Worm (Caenorhabditis elegans) whole organism, midembryonic: ENCODE measurements around the gene lys-7.
"Not testable (repeated sequence)": the region's sequence is repeated elsewhere in the genome, so short reads cannot be mapped to it uniquely, and the experiment has no call there.

Source experiments
- T22C8.4 ChIP-seq: fragments of 200-800 bp; sonication (Bioruptor generic); IDR thresholded peaks from 2 replicates; pipeline ENCODE4 v1.3.6; 2022; ENCODE audit warnings: missing genetic modification characterization, missing compliant biosample characterization
- cog-1 ChIP-seq: sonication (generic microtip); optimal IDR thresholded peaks from 2 replicates; lab custom pipeline; 2016; ENCODE audit warnings: missing genetic modification characterization, missing compliant biosample characterization
- flt-1 ChIP-seq: fragments of 200-800 bp; sonication (Bioruptor generic); IDR thresholded peaks from 2 replicates; pipeline ENCODE4 v1.3.6; 2022; ENCODE audit warnings: missing genetic modification characterization, missing compliant biosample characterization
- klf-2 ChIP-seq: fragments of 200-800 bp; sonication (Bioruptor generic); conservative IDR thresholded peaks from 2 replicates; pipeline ENCODE4 v1.3.6; 2022; ENCODE audit warnings: missing genetic modification reagents, missing genetic modification characterization, missing compliant biosample characterization
- med-1 ChIP-seq: sonication (generic microtip); optimal IDR thresholded peaks from 2 replicates; lab custom pipeline; 2017; ENCODE audit warnings: missing genetic modification characterization, mild to moderate bottlenecking, missing compliant biosample characterization, antibody characterized with exemption, missing genetic modification reagents; ENCODE audit not compliant: insufficient read depth
- ref-1 ChIP-seq: fragments of 200-800 bp; sonication (Bioruptor generic); conservative IDR thresholded peaks from 2 replicates; pipeline ENCODE4 v1.3.6; 2022; ENCODE audit warnings: missing genetic modification reagents, missing genetic modification characterization, missing compliant biosample characterization
- tab-1 ChIP-seq: fragments of 200-800 bp; sonication (Bioruptor generic); IDR thresholded peaks from 2 replicates; pipeline ENCODE4 v1.3.6; 2022; ENCODE audit warnings: missing genetic modification characterization, missing compliant biosample characterization
- ztf-23 ChIP-seq: fragments of 200-800 bp; sonication (Bioruptor generic); IDR thresholded peaks from 2 replicates; pipeline ENCODE4 v1.3.6; 2022; ENCODE audit warnings: missing genetic modification reagents, missing genetic modification characterization, missing compliant biosample characterization
- ztf-29 ChIP-seq: fragments of 200-800 bp; sonication (Bioruptor generic); IDR thresholded peaks from 2 replicates; pipeline ENCODE4 v1.3.6; 2022; ENCODE audit warnings: missing genetic modification reagents, missing genetic modification characterization, missing compliant biosample characterization

Gene lys-7

DNA sequence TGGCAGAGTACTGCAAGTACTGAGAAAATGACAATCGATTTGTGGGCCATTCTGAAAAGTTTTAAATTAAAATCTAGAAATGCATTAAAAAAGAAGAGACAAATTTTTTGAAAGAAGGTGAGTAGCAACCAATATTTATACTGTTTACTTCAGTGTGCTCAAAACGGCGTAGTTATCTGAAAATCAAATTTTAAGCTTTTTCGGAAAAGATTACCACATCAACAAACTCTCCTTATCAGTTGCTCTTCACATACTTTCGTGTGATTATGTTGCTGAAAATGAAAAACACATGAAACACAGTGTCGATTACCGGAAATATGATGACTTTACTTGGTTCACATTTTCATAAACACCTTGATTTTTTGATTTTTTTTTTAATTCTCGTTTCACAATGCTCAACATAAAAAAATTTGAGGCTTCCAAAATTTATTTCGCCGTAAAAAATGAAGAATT is at the start of gene lys-7:
TSS of gene lys-7 (minus strand) at position 51 of the 453 bp plus-strand sequence.
- TF ChIP-seq flt-1 (GFP tag; lab: Robert Waterston, UW) (no peak), med-1 (no peak), klf-2 (no peak), ztf-23 (GFP tag; lab: Robert Waterston, UW) (no peak)

DNA sequence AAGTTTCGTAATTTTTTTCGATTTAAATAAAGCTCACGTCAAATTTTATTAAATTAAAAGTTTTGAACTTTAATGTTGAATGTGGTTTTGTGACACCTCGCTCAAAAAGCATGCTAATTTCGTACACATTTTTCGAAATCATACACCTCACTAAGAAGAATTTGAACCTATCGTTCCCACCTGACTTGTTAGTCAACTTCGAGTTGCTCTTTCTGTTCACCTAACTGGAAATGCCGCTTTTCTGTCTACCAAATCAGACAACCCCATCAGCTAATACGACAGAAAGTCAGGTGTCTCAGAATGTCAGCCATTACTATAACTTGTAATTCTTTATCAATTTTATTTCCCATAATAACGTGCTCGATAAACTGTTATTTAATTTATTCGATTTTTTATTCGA is 48.0 kb upstream of the lys-7 start, which contains the start of gene srbc-66:
TSS of gene srbc-66 (plus strand) at position 301 of the 400 bp plus-strand sequence.
- TF ChIP-seq tab-1 (GFP tag; lab: Robert Waterston, UW) (no peak), ztf-23 (GFP tag; lab: Robert Waterston, UW) (no peak), ref-1 (no peak), flt-1 (GFP tag; lab: Robert Waterston, UW) (no peak), ztf-29 (GFP tag; lab: Robert Waterston, UW) (no peak), cog-1 (no peak), T22C8.4 (GFP tag; lab: Robert Waterston, UW) (no peak)

DNA sequence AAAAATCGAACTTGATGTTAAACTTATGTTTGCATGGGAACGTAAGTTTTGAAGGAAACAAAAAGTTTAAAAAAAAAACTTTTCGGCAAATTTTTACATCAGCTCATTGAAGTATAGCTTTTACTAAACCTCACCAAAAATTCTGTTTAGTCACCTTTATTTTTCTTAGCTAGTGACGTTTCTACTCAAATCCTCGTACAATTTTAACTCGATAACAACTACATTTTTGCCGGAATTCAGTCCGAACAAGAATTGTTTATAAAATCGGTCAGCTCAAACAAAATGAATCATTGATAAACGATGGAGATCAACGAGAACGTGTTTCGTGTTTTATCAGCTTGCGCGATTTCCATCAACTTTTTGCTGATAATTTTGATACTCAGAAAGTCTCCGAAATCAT is 44.5 kb upstream of the lys-7 start, which contains the start of gene str-260:
TSS of gene str-260 (plus strand) at position 301 of the 400 bp plus-strand sequence.
- TF ChIP-seq ztf-29 (GFP tag; lab: Robert Waterston, UW): no peak
- TF ChIP-seq cog-1: no peak
- no peak for TF ChIP-seq tab-1 (GFP tag; lab: Robert Waterston, UW)
- no peak for TF ChIP-seq flt-1 (GFP tag; lab: Robert Waterston, UW)
- TF ChIP-seq ref-1: no peak
- TF ChIP-seq T22C8.4 (GFP tag; lab: Robert Waterston, UW): no peak
- no peak for TF ChIP-seq med-1

DNA sequence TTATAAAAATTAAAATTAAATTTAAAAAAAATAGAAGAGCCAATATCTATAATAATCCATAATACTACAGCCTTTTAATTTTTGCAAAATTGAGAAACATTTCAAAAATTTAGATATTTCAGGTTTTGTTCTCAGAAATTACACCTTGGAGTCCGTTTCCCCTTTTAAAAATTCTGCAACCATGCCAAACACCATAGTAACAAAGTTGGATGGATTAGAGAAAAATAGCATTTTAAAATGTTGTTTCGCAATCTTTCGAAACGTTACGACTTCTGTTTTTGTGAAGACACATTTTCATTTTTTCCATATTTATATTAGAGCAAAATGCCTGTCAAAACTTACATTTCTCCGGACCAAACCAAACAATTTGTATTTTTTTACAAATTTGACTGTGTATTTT is 42.6 kb upstream of the lys-7 start, which contains the start of gene T24A6.7:
TSS of gene T24A6.7 (plus strand) at position 301 of the 400 bp plus-strand sequence.
- TF ChIP-seq cog-1 (no peak), flt-1 (GFP tag; lab: Robert Waterston, UW) (no peak), klf-2 (no peak), T22C8.4 (GFP tag; lab: Robert Waterston, UW) (no peak), ztf-23 (GFP tag; lab: Robert Waterston, UW) (no peak), med-1 (no peak), ref-1 (no peak), ztf-29 (GFP tag; lab: Robert Waterston, UW) (no peak), tab-1 (GFP tag; lab: Robert Waterston, UW) (no peak)

DNA sequence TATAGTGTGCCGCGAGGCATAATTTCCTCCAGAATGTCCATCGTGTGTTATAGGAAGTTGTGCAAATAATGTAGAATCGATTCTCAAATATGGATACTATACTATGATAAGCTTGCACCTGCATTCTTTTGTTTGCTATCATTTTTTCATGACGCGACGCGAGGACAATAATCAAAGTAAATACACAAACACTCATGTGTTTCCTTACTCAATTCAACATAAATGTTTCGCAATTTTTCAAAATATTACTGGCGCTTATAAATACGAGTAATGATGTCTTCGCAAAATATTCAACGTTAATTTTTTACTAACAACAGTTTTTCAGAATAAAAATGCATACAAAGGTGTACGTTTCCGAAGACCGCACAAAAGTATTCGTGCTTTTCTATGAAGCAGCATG is 40.9 kb upstream of the lys-7 start, which contains the start of gene irg-1:
TSS of gene irg-1 (plus strand) at position 326 of the 400 bp plus-strand sequence.
- TF ChIP-seq ztf-23 (GFP tag; lab: Robert Waterston, UW): no peak
- TF ChIP-seq klf-2: no peak
- no peak for TF ChIP-seq T22C8.4 (GFP tag; lab: Robert Waterston, UW)
- no peak for TF ChIP-seq ref-1
- no peak for TF ChIP-seq cog-1
- TF ChIP-seq tab-1 (GFP tag; lab: Robert Waterston, UW): no peak
- TF ChIP-seq ztf-29 (GFP tag; lab: Robert Waterston, UW): no peak
- TF ChIP-seq med-1: no peak
- no peak for TF ChIP-seq flt-1 (GFP tag; lab: Robert Waterston, UW)

DNA sequence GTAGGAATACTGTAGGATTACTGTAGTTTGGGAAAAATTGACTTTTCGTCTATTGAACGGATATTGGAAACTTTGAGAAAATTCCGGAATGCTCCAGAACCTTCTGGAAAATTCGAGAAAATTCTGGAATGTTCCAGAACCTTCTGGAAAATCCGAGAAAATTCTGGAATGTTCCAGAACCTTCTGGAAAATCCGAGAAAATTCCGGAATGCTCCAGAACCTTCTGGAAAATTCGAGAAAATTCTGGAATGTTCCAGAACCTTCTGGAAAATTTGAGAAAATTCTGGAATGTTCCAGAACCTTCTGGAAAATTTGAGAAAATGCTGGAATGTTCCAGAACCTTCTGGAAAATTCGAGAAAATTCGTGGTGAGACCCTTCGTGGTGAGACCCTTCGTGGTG is 38.0 kb upstream of the lys-7 start:
- peak; percentile 65; the same call in 1 of the 2 replicates for TF ChIP-seq flt-1 (GFP tag; lab: Robert Waterston, UW)

DNA sequence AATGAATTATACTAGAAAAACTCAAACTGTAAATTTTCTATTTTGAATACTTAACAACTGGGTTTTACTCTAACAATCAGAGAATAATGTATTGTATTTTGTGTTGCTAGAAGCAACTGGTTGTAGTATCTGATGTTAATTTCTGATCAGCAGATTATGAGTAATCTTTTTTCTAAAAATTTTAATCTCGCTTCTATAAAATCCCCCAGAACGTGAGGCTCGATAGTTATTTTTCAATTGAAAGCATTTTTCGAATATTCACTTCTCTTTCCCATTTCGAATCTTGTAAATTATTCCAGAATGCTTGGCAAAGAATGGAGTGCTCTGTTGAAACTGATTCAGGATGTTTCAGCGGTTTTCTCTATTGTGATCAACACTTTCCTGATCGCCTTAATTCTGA is 35.5 kb upstream of the lys-7 start, which contains the start of gene str-227:
TSS of gene str-227 (plus strand) at position 301 of the 400 bp plus-strand sequence.
- no peak for TF ChIP-seq T22C8.4 (GFP tag; lab: Robert Waterston, UW)
- TF ChIP-seq flt-1 (GFP tag; lab: Robert Waterston, UW): no peak
- TF ChIP-seq tab-1 (GFP tag; lab: Robert Waterston, UW): no peak

DNA sequence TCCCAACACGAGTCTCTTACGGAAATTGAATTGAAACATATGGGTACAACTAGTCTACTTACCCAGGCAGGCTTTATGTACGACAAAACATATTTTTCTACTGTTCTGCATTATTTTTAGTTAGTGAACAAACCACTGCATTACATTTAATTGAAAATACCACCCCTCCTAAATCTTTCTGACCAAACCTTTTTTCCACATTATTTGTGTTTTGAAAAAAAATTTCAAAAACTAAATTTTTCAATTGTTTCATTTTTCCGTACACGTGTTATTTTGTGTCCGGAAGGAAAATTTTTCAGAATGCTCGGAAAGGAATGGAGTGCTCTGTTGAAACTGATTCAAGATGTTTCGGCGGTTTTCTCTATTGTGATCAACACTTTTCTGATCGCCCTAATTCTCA is 30.0 kb upstream of the lys-7 start, which contains the start of gene str-226:
TSS of gene str-226 (plus strand) at position 301 of the 400 bp plus-strand sequence.
- no peak for TF ChIP-seq med-1
- no peak for TF ChIP-seq ztf-23 (GFP tag; lab: Robert Waterston, UW)
- no peak for TF ChIP-seq ref-1
- TF ChIP-seq flt-1 (GFP tag; lab: Robert Waterston, UW): no peak
- no peak for TF ChIP-seq ztf-29 (GFP tag; lab: Robert Waterston, UW)
- no peak for TF ChIP-seq cog-1
- TF ChIP-seq T22C8.4 (GFP tag; lab: Robert Waterston, UW): no peak
- no peak for TF ChIP-seq klf-2
- TF ChIP-seq tab-1 (GFP tag; lab: Robert Waterston, UW): no peak

DNA sequence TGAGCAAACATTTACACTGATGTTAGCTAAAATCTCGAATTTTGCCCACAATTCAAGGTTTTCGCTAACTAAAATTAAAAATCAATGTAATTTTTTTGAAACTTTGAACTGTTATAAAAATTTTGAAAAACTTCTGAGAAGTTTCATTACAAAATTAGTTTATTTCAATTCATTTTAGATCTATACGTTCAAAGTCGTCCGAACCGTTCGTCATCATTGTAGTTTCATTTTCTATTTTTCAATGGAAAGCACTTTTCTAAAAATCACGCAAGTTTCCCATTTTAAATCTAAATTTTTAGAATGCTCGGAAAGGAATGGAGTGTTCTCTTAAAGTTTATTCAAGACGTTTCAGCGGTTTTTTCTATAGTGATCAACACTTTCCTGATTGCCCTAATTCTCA is 27.5 kb upstream of the lys-7 start, which contains the start of gene str-228:
TSS of gene str-228 (plus strand) at position 301 of the 400 bp plus-strand sequence.
- no peak for TF ChIP-seq med-1

DNA sequence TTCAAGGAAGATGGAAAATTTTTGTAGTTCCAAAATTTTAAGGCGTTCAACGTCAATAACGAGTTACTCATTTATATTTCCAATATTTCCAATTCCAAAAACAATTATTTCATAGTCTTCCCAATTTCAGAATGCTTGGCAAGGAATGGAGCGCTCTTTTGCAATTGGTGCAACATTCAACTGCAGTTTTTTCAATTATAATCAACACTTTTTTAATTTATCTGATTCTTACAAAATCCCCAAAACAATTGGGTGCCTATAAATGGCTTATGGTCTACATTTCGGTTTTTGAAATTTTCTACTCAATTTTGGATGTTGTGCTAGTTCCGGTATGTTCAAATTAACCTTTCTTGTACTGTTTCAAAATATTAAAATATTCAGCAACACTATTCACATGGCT is 25.3 kb upstream of the lys-7 start, which contains the start of gene str-225:
TSS of gene str-225 (plus strand) at position 132 of the 400 bp plus-strand sequence.
- no peak for TF ChIP-seq ztf-29 (GFP tag; lab: Robert Waterston, UW)

DNA sequence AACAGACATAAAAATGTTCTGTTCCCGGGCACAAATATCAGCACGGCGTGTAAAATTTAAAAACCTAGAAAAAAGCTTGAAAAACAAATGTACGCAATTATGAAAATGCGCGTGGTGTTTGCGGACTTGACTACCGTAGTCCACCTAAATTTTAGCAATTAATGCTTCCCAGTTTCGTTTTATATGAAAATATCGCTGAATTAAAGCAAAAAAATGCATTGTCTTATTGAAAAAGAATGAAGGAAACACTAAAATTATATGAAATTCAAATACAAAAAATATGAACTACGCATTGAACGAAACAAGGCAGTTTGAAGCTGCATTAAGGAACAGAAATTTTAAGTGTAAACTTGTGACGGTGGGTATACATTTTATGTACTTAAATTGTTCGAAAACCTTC is 23.9 kb upstream of the lys-7 start, which contains the start of gene ugt-64:
TSS of gene ugt-64 (minus strand) at position 101 of the 400 bp plus-strand sequence.
- not testable (repeated sequence) for TF ChIP-seq T22C8.4 (GFP tag; lab: Robert Waterston, UW); flt-1 (GFP tag; lab: Robert Waterston, UW); cog-1
